Worm (Caenorhabditis elegans) whole organism, L1 larva: Measurements from ENCODE around the gene Y66C5A.2.
A peak's percentile ranks its signal among the peaks of the same experiment; 100 is the strongest.

Source experiments
- C04F5.9 ChIP-seq: sonication (generic microtip); optimal IDR thresholded peaks from 2 replicates; lab custom pipeline; 2016; ENCODE audit warnings: missing genetic modification characterization, missing compliant biosample characterization
- F16B12.6 ChIP-seq: fragments of 150-350 bp; optimal IDR thresholded peaks from 2 replicates; lab custom pipeline; 2014; ENCODE audit warnings: missing biosample characterization, missing genetic modification characterization
- alr-1 ChIP-seq: fragments of 200-800 bp; sonication (Bioruptor generic); optimal IDR thresholded peaks from 2 replicates; lab custom pipeline; 2018; ENCODE audit warnings: borderline replicate concordance, mild to moderate bottlenecking, missing genetic modification characterization, missing compliant biosample characterization
- ama-1 ChIP-seq: fragments of 150-350 bp; optimal IDR thresholded peaks from 2 replicates; lab custom pipeline; 2014
- blmp-1 ChIP-seq: fragments of 150-350 bp; optimal IDR thresholded peaks from 2 replicates; lab custom pipeline; 2014; ENCODE audit warnings: missing biosample characterization, missing genetic modification characterization
- ceh-8 ChIP-seq: fragments of 200-800 bp; sonication (Bioruptor generic); optimal IDR thresholded peaks from 2 replicates; lab custom pipeline; 2018; ENCODE audit warnings: mild to moderate bottlenecking, missing genetic modification characterization, moderate library complexity, missing compliant biosample characterization
- ceh-82 ChIP-seq, 3 experiments: fragments of 150-350 bp in 1 of 3; sonication (generic microtip) in 2 of 3; optimal IDR thresholded peaks; 2 replicates each; lab custom pipeline; 2014 to 2017; ENCODE audit warnings: missing biosample characterization in 3 of 3, missing genetic modification characterization in 3 of 3
- ceh-90 ChIP-seq: sonication (generic microtip); optimal IDR thresholded peaks from 2 replicates; lab custom pipeline; 2016; ENCODE audit warnings: missing genetic modification characterization, missing compliant biosample characterization
- dsc-1 ChIP-seq: sonication (generic microtip); optimal IDR thresholded peaks from 2 replicates; lab custom pipeline; 2016; ENCODE audit warnings: mild to moderate bottlenecking, missing genetic modification characterization, missing compliant biosample characterization
- efl-1 ChIP-seq, 4 experiments: fragments of 150-350 bp; optimal IDR thresholded peaks in 3 of 4; peaks in 1 of 4; 1 replicate in 1 of 4; 2 replicates in 3 of 4; lab custom pipeline; 2014; ENCODE audit warnings: missing biosample characterization in 2 of 4, missing genetic modification characterization in 2 of 4, missing genetic modification reagents in 2 of 4
- egl-13 ChIP-seq: sonication (generic microtip); optimal IDR thresholded peaks from 2 replicates; lab custom pipeline; 2016; ENCODE audit warnings: missing genotype, missing genetic modification reagents, missing genetic modification characterization, missing compliant biosample characterization
- fkh-8 ChIP-seq: sonication (generic microtip); optimal IDR thresholded peaks from 2 replicates; lab custom pipeline; 2016; ENCODE audit warnings: mild to moderate bottlenecking, missing genetic modification characterization, missing compliant biosample characterization
- fos-1 ChIP-seq: fragments of 150-350 bp; optimal IDR thresholded peaks from 2 replicates; lab custom pipeline; 2014; ENCODE audit warnings: missing biosample characterization, missing genetic modification characterization
- grh-1 ChIP-seq: fragments of 200-800 bp; sonication (Bioruptor generic); IDR thresholded peaks from 2 replicates; pipeline ENCODE4 v1.3.6; 2022; ENCODE audit warnings: missing genetic modification reagents, missing genetic modification characterization, missing compliant biosample characterization
- hlh-17 ChIP-seq: fragments of 200-800 bp; sonication (Bioruptor generic); optimal IDR thresholded peaks from 2 replicates; lab custom pipeline; 2018; ENCODE audit warnings: missing genetic modification characterization, mild to moderate bottlenecking, missing compliant biosample characterization, moderate library complexity, borderline replicate concordance
- jun-1 ChIP-seq: fragments of 150-350 bp; optimal IDR thresholded peaks from 2 replicates; lab custom pipeline; 2014; ENCODE audit warnings: missing biosample characterization, missing genetic modification reagents, missing genetic modification characterization
- lin-14 ChIP-seq: fragments of 200-800 bp; sonication (Bioruptor generic); optimal IDR thresholded peaks from 2 replicates; lab custom pipeline; 2018; ENCODE audit warnings: mild to moderate bottlenecking, missing genetic modification characterization, moderate library complexity, missing compliant biosample characterization
- lin-15B ChIP-seq: fragments of 150-350 bp; sonication (generic microtip); optimal IDR thresholded peaks from 3 replicates; lab custom pipeline; 2014; ENCODE audit warnings: missing biosample characterization, missing genetic modification characterization
- lir-3 ChIP-seq: sonication (generic microtip); optimal IDR thresholded peaks from 2 replicates; lab custom pipeline; 2016; ENCODE audit warnings: mild to moderate bottlenecking, missing genetic modification characterization, moderate library complexity, missing compliant biosample characterization; ENCODE audit not compliant: poor library complexity
- lsy-2 ChIP-seq, 2 experiments: fragments of 150-350 bp; optimal IDR thresholded peaks; 2 replicates each; lab custom pipeline; 2014; ENCODE audit warnings: missing biosample characterization in 2 of 2, missing genetic modification characterization in 2 of 2
- mab-9 ChIP-seq: fragments of 200-800 bp; sonication (Bioruptor generic); IDR thresholded peaks from 2 replicates; pipeline ENCODE4 v1.3.6; 2022; ENCODE audit warnings: missing genetic modification reagents, missing genetic modification characterization, missing compliant biosample characterization
- mdl-1 ChIP-seq, 2 experiments: fragments of 150-350 bp; optimal IDR thresholded peaks; 2 replicates each; lab custom pipeline; 2014 to 2017; ENCODE audit warnings: missing biosample characterization in 2 of 2, missing genetic modification characterization in 2 of 2, inconsistent platforms in 1 of 2
- mef-2 ChIP-seq: fragments of 150-350 bp; optimal IDR thresholded peaks from 2 replicates; lab custom pipeline; 2014; ENCODE audit warnings: missing biosample characterization, missing genetic modification characterization
- mep-1 ChIP-seq: fragments of 150-350 bp; optimal IDR thresholded peaks from 2 replicates; lab custom pipeline; 2014; ENCODE audit warnings: missing biosample characterization, missing genetic modification characterization
- nhr-11 ChIP-seq: fragments of 150-350 bp; optimal IDR thresholded peaks from 2 replicates; lab custom pipeline; 2014; ENCODE audit warnings: missing biosample characterization, missing genetic modification characterization
- nhr-19 ChIP-seq: fragments of 200-800 bp; sonication (Bioruptor generic); conservative IDR thresholded peaks from 2 replicates; pipeline ENCODE4 v1.3.6; 2022; ENCODE audit warnings: missing genetic modification characterization, missing compliant biosample characterization
- nhr-20 ChIP-seq: sonication (generic microtip); optimal IDR thresholded peaks from 2 replicates; lab custom pipeline; 2016; ENCODE audit warnings: mild to moderate bottlenecking, missing genetic modification characterization, missing compliant biosample characterization
- nhr-28 ChIP-seq: fragments of 150-350 bp; optimal IDR thresholded peaks from 2 replicates; lab custom pipeline; 2014; ENCODE audit warnings: missing biosample characterization, missing genetic modification characterization
- nhr-47 ChIP-seq: sonication (generic microtip); optimal IDR thresholded peaks from 2 replicates; lab custom pipeline; 2016; ENCODE audit warnings: mild to moderate bottlenecking, missing genetic modification characterization, moderate library complexity, missing compliant biosample characterization
- nhr-71 ChIP-seq: sonication (generic microtip); optimal IDR thresholded peaks from 2 replicates; lab custom pipeline; 2016; ENCODE audit warnings: mild to moderate bottlenecking, missing genetic modification characterization, moderate library complexity, missing compliant biosample characterization
- nhr-76 ChIP-seq: sonication (generic microtip); optimal IDR thresholded peaks from 2 replicates; lab custom pipeline; 2017; ENCODE audit warnings: missing biosample characterization, missing genetic modification characterization
- nhr-84 ChIP-seq: sonication (generic microtip); optimal IDR thresholded peaks from 2 replicates; lab custom pipeline; 2017; ENCODE audit warnings: missing biosample characterization, missing genetic modification characterization
- pag-3 ChIP-seq: sonication (generic microtip); optimal IDR thresholded peaks from 2 replicates; lab custom pipeline; 2017; ENCODE audit warnings: missing genetic modification characterization, mild to moderate bottlenecking, missing compliant biosample characterization, antibody characterized with exemption, borderline replicate concordance; ENCODE audit not compliant: insufficient read depth
- pax-3 ChIP-seq: fragments of 200-800 bp; sonication (Bioruptor generic); optimal IDR thresholded peaks from 2 replicates; lab custom pipeline; 2018; ENCODE audit warnings: mild to moderate bottlenecking, missing genetic modification characterization, moderate library complexity, missing compliant biosample characterization
- skn-1 ChIP-seq: fragments of 150-350 bp; optimal IDR thresholded peaks from 2 replicates; lab custom pipeline; 2014; ENCODE audit warnings: missing biosample characterization, missing genetic modification characterization
- snpc-4 ChIP-seq: fragments of 150-350 bp; optimal IDR thresholded peaks from 2 replicates; lab custom pipeline; 2014; ENCODE audit warnings: missing biosample characterization, missing genetic modification characterization
- snu-23 ChIP-seq: sonication (generic microtip); optimal IDR thresholded peaks from 2 replicates; lab custom pipeline; 2016; ENCODE audit warnings: missing genetic modification characterization, missing compliant biosample characterization
- sox-4 ChIP-seq: sonication (generic microtip); optimal IDR thresholded peaks from 2 replicates; lab custom pipeline; 2016; ENCODE audit warnings: missing genetic modification characterization, missing compliant biosample characterization
- sup-37 ChIP-seq: fragments of 200-800 bp; sonication (Bioruptor generic); optimal IDR thresholded peaks from 2 replicates; lab custom pipeline; 2018; ENCODE audit warnings: mild to moderate bottlenecking, missing genetic modification characterization, missing compliant biosample characterization
- swsn-7 ChIP-seq: sonication (generic microtip); optimal IDR thresholded peaks from 2 replicates; lab custom pipeline; 2016; ENCODE audit warnings: missing genetic modification characterization, missing compliant biosample characterization
- tbx-2 ChIP-seq: sonication (generic microtip); optimal IDR thresholded peaks from 2 replicates; lab custom pipeline; 2016; ENCODE audit warnings: missing genetic modification characterization, missing compliant biosample characterization
- unc-30 ChIP-seq: sonication (generic microtip); optimal IDR thresholded peaks from 2 replicates; lab custom pipeline; 2017; ENCODE audit warnings: missing biosample characterization, missing genetic modification characterization
- unc-86 ChIP-seq: sonication (generic microtip); optimal IDR thresholded peaks from 2 replicates; lab custom pipeline; 2016; ENCODE audit warnings: missing genetic modification characterization, missing compliant biosample characterization
- xbp-1 ChIP-seq: sonication (generic microtip); optimal IDR thresholded peaks from 2 replicates; lab custom pipeline; 2016; ENCODE audit warnings: missing genetic modification characterization, missing compliant biosample characterization
- zip-4 ChIP-seq: fragments of 200-800 bp; sonication (Bioruptor generic); optimal IDR thresholded peaks from 2 replicates; lab custom pipeline; 2018; ENCODE audit warnings: mild to moderate bottlenecking, missing genetic modification characterization, moderate library complexity, missing compliant biosample characterization

Gene Y66C5A.2

ce11 chrX:14478193-14478592 lies 17.7 kb downstream of the Y66C5A.2 start:
- TF ChIP-seq fkh-8 (peak; percentile 61), grh-1 (no peak), mab-9 (no peak), zip-4 (GFP tag; lab: Kevin White, UChicago) (peak; percentile 72), snpc-4 (peak; percentile 98), xbp-1 (peak; percentile 27), C04F5.9 (tag; lab: Kevin White, UChicago) (no peak), pax-3 (tag; lab: Kevin White, UChicago) (peak; percentile 32), sup-37 (no peak), ceh-82 (tag; optimal IDR thresholded peaks at IDR 0.05; lab: Kevin White, UChicago) (peak; percentile 22 to 41 (median 34)), lsy-2 (tag; optimal IDR thresholded peaks at IDR 0.05; lab: Kevin White, UChicago) (peak; percentile 23 to 42), nhr-84 (tag; lab: Kevin White, UChicago) (no peak), nhr-19 (GFP tag; lab: Robert Waterston, UW) (peak; percentile 20), alr-1 (no peak), ama-1 (lab: Kevin White, UChicago) (no peak), lin-15B (no peak), lin-14 (GFP tag; lab: Kevin White, UChicago) (peak; percentile 31), ceh-8 (GFP tag; lab: Kevin White, UChicago) (no peak), hlh-17 (no peak), nhr-47 (peak; percentile 76), dsc-1 (peak; percentile 82), nhr-11 (tag; lab: Kevin White, UChicago) (no peak), F16B12.6 (no peak), nhr-76 (tag; lab: Kevin White, UChicago) (no peak), mef-2 (tag; lab: Kevin White, UChicago) (no peak), mdl-1 (tag; optimal IDR thresholded peaks at IDR 0.05; lab: Kevin White, UChicago) (no peak), tbx-2 (peak; percentile 29), skn-1 (tag; lab: Kevin White, UChicago) (peak; percentile 36), nhr-71 (peak; percentile 62), lir-3 (tag; lab: Kevin White, UChicago) (peak; percentile 28), pag-3 (no peak), ceh-90 (tag; lab: Kevin White, UChicago) (no peak), nhr-28 (tag; lab: Kevin White, UChicago) (no peak), efl-1 (optimal IDR thresholded peaks at IDR 0.05; lab: Kevin White, UChicago) (no peak), efl-1 (GFP tag; optimal IDR thresholded peaks at IDR 0.05 in 1 of 2; lab: Kevin White, UChicago) (no peak), egl-13 (tag; lab: Kevin White, UChicago) (peak; percentile 90), unc-86 (tag; lab: Kevin White, UChicago) (peak; percentile 42), fos-1 (tag; lab: Kevin White, UChicago) (no peak), swsn-7 (peak; percentile 67), sox-4 (tag; lab: Kevin White, UChicago) (peak; percentile 64), nhr-20 (tag; lab: Kevin White, UChicago) (peak; percentile 26), jun-1 (tag; lab: Kevin White, UChicago) (peak; percentile 33), unc-30 (tag; lab: Kevin White, UChicago) (no peak), snu-23 (GFP tag; lab: Kevin White, UChicago) (peak; percentile 29), mep-1 (tag; lab: Kevin White, UChicago) (no peak), blmp-1 (tag; lab: Kevin White, UChicago) (no peak)
- TF ChIP-seq, all 84 proteins: peak for 22
